Fruit fly (Drosophila melanogaster) whole organism, embryonic: ENCODE results near the gene Alp9.
A peak's percentile ranks its signal among the peaks of the same experiment; 100 is the strongest.

Source experiments
- Abd-B ChIP-seq: fragments of 200-800 bp; sonication (Bioruptor generic); optimal IDR thresholded peaks from 2 replicates; lab custom pipeline; 2018; ENCODE audit warnings: missing biosample characterization, mild to moderate bottlenecking, missing genetic modification characterization, moderate library complexity
- Bdp1 ChIP-seq: fragments of 200-800 bp; sonication (Bioruptor generic); optimal IDR thresholded peaks from 3 replicates; lab custom pipeline; 2016; ENCODE audit warnings: missing biosample characterization, missing genetic modification characterization
- CG10431 ChIP-seq: fragments of 200-800 bp; sonication (Bioruptor generic); optimal IDR thresholded peaks from 3 replicates; lab custom pipeline; 2018; ENCODE audit warnings: missing biosample characterization, mild to moderate bottlenecking, missing genetic modification characterization
- CG12071 ChIP-seq: fragments of 200-800 bp; sonication (Bioruptor generic); optimal IDR thresholded peaks from 3 replicates; lab custom pipeline; 2018; ENCODE audit warnings: missing biosample characterization, mild to moderate bottlenecking, missing genetic modification characterization
- CG12155 ChIP-seq: fragments of 200-800 bp; sonication (Bioruptor generic); optimal IDR thresholded peaks from 3 replicates; lab custom pipeline; 2016; ENCODE audit warnings: missing biosample characterization, missing genetic modification characterization
- CG12236 ChIP-seq: fragments of 200-800 bp; sonication (Bioruptor generic); optimal IDR thresholded peaks from 2 replicates; lab custom pipeline; 2016; ENCODE audit warnings: missing biosample characterization, missing genetic modification characterization
- CG15073 ChIP-seq: fragments of 200-800 bp; sonication (Bioruptor generic); optimal IDR thresholded peaks from 2 replicates; lab custom pipeline; 2016; ENCODE audit warnings: missing biosample characterization, missing genetic modification characterization
- CG1602 ChIP-seq: fragments of 200-800 bp; sonication (Bioruptor generic); optimal IDR thresholded peaks from 3 replicates; lab custom pipeline; 2016; ENCODE audit warnings: missing biosample characterization, missing genetic modification characterization
- CG1647 ChIP-seq: fragments of 200-800 bp; sonication (Bioruptor generic); optimal IDR thresholded peaks from 3 replicates; lab custom pipeline; 2016; ENCODE audit warnings: missing biosample characterization, missing genetic modification characterization
- CG17612 ChIP-seq: fragments of 200-800 bp; sonication (Bioruptor generic); IDR thresholded peaks from 2 replicates; pipeline ENCODE4 v1.3.6; 2022; ENCODE audit warnings: missing biosample characterization, missing genetic modification characterization
- CG1832 ChIP-seq: fragments of 200-800 bp; sonication (Bioruptor generic); optimal IDR thresholded peaks from 2 replicates; lab custom pipeline; 2017; ENCODE audit warnings: missing biosample characterization, mild to moderate bottlenecking, missing genetic modification characterization, inconsistent platforms
- CG2120 ChIP-seq: fragments of 200-800 bp; sonication (Bioruptor generic); optimal IDR thresholded peaks from 3 replicates; lab custom pipeline; 2016; ENCODE audit warnings: missing biosample characterization, missing genetic modification characterization
- CG31365 ChIP-seq: fragments of 200-800 bp; sonication (Bioruptor generic); optimal IDR thresholded peaks from 2 replicates; lab custom pipeline; 2018; ENCODE audit warnings: missing biosample characterization, mild to moderate bottlenecking, missing genetic modification characterization
- CG32532 ChIP-seq: fragments of 200-800 bp; sonication (Bioruptor generic); IDR thresholded peaks from 2 replicates; pipeline ENCODE4 v1.3.6; 2022; ENCODE audit warnings: missing biosample characterization, missing genetic modification characterization
- CG4282 ChIP-seq: fragments of 200-800 bp; sonication (Bioruptor generic); optimal IDR thresholded peaks from 2 replicates; lab custom pipeline; 2016; ENCODE audit warnings: missing biosample characterization, missing genetic modification characterization
- CG6272 ChIP-seq: fragments of 200-800 bp; sonication (Bioruptor generic); IDR thresholded peaks from 2 replicates; pipeline ENCODE4 v1.3.6; 2022; ENCODE audit warnings: missing biosample characterization, missing genetic modification characterization
- CG6683 ChIP-seq: fragments of 200-800 bp; sonication (Bioruptor generic); optimal IDR thresholded peaks from 2 replicates; lab custom pipeline; 2017; ENCODE audit warnings: missing biosample characterization, mild to moderate bottlenecking, missing genetic modification characterization, missing genetic modification reagents
- CG6791 ChIP-seq: fragments of 200-800 bp; sonication (Bioruptor generic); IDR thresholded peaks from 3 replicates; pipeline ENCODE4 v1.3.6; 2022; ENCODE audit warnings: missing biosample characterization, missing genetic modification characterization; ENCODE audit not compliant: partially characterized antibody
- CG7556 ChIP-seq: fragments of 200-800 bp; sonication (Bioruptor generic); optimal IDR thresholded peaks from 2 replicates; lab custom pipeline; 2017; ENCODE audit warnings: missing biosample characterization, mild to moderate bottlenecking, missing genetic modification characterization
- CG8290 ChIP-seq, 3 experiments: fragments of 200-800 bp; sonication (Bioruptor generic); optimal IDR thresholded peaks; 2 replicates each; lab custom pipeline; 2016 to 2019; ENCODE audit warnings: missing biosample characterization in 3 of 3, missing genetic modification characterization in 3 of 3, mild to moderate bottlenecking in 2 of 3, moderate library complexity in 1 of 3
- CG8765 ChIP-seq: fragments of 200-800 bp; sonication (Bioruptor generic); IDR thresholded peaks from 2 replicates; pipeline ENCODE4 v1.3.6; 2022; ENCODE audit warnings: missing biosample characterization, missing genetic modification characterization
- CG9797 ChIP-seq: fragments of 200-800 bp; sonication (Bioruptor generic); optimal IDR thresholded peaks from 3 replicates; lab custom pipeline; 2018; ENCODE audit warnings: missing biosample characterization, mild to moderate bottlenecking, missing genetic modification characterization
- Dad ChIP-seq: fragments of 200-800 bp; sonication (Bioruptor generic); optimal IDR thresholded peaks from 3 replicates; lab custom pipeline; 2016; ENCODE audit warnings: missing biosample characterization, missing genetic modification characterization
- Doc3 ChIP-seq: fragments of 200-800 bp; sonication (Bioruptor generic); IDR thresholded peaks from 3 replicates; pipeline ENCODE4 v1.3.6; 2022; ENCODE audit warnings: missing biosample characterization, missing genetic modification characterization; ENCODE audit not compliant: partially characterized antibody
- Dp ChIP-seq: fragments of 200-800 bp; sonication (Bioruptor generic); optimal IDR thresholded peaks from 2 replicates; lab custom pipeline; 2018; ENCODE audit warnings: missing biosample characterization, mild to moderate bottlenecking, missing genetic modification characterization, moderate library complexity
- ERR ChIP-seq: fragments of 200-800 bp; sonication (Bioruptor generic); optimal IDR thresholded peaks from 2 replicates; lab custom pipeline; 2016; ENCODE audit warnings: missing biosample characterization, missing genetic modification characterization
- Eip74EF ChIP-seq, 2 experiments: fragments of 200-800 bp in 1 of 2; fragments of >200 bp in 1 of 2; sonication (Bioruptor generic) in 1 of 2; optimal IDR thresholded peaks; 2 replicates each; lab custom pipeline; 2017 to 2019; ENCODE audit warnings: missing biosample characterization in 2 of 2, missing genetic modification characterization in 2 of 2, mild to moderate bottlenecking in 1 of 2, moderate library complexity in 1 of 2
- Fer1 ChIP-seq: fragments of 200-800 bp; sonication (Bioruptor generic); optimal IDR thresholded peaks from 2 replicates; lab custom pipeline; 2017; ENCODE audit warnings: missing biosample characterization, mild to moderate bottlenecking, missing genetic modification characterization
- MESR4 ChIP-seq: fragments of 200-800 bp; sonication (Bioruptor generic); optimal IDR thresholded peaks from 2 replicates; lab custom pipeline; 2018; ENCODE audit warnings: missing biosample characterization, mild to moderate bottlenecking, missing genetic modification characterization, moderate library complexity
- Mrtf ChIP-seq: fragments of 200-800 bp; sonication (Bioruptor generic); IDR thresholded peaks from 3 replicates; pipeline ENCODE4 v1.3.6; 2022; ENCODE audit warnings: missing biosample characterization, missing genetic modification characterization
- Myb ChIP-seq: fragments of 200-800 bp; sonication (Bioruptor generic); optimal IDR thresholded peaks from 2 replicates; lab custom pipeline; 2016; ENCODE audit warnings: missing biosample characterization, missing genetic modification characterization
- NFAT ChIP-seq: fragments of 200-800 bp; sonication (Bioruptor generic); IDR thresholded peaks from 2 replicates; pipeline ENCODE4 v1.3.6; 2022; ENCODE audit warnings: missing biosample characterization, missing genetic modification characterization
- Oaz ChIP-seq: fragments of 200-800 bp; sonication (Bioruptor generic); IDR thresholded peaks from 2 replicates; pipeline ENCODE4 v1.3.6; 2022; ENCODE audit warnings: missing biosample characterization, missing genetic modification characterization
- PHDP ChIP-seq: fragments of 200-800 bp; sonication (Bioruptor generic); optimal IDR thresholded peaks from 3 replicates; lab custom pipeline; 2018; ENCODE audit warnings: missing biosample characterization, mild to moderate bottlenecking, missing genetic modification characterization, moderate library complexity
- Scr ChIP-seq: fragments of 200-800 bp; sonication (Bioruptor generic); IDR thresholded peaks from 2 replicates; pipeline ENCODE4 v1.3.6; 2022; ENCODE audit warnings: missing biosample characterization, missing genetic modification characterization; ENCODE audit not compliant: partially characterized antibody
- Sin3A ChIP-seq: fragments of >200 bp; optimal IDR thresholded peaks from 2 replicates; lab custom pipeline; 2018
- Sry-δ ChIP-seq: fragments of 200-800 bp; sonication (Bioruptor generic); optimal IDR thresholded peaks from 2 replicates; lab custom pipeline; 2016; ENCODE audit warnings: missing biosample characterization, missing genetic modification characterization
- aop ChIP-seq: fragments of 200-800 bp; sonication (Bioruptor generic); IDR thresholded peaks from 2 replicates; pipeline ENCODE4 v1.3.6; 2022; ENCODE audit warnings: missing biosample characterization, missing genetic modification characterization
- ara ChIP-seq: fragments of 200-800 bp; sonication (Bioruptor generic); IDR thresholded peaks from 2 replicates; pipeline ENCODE4 v1.3.6; 2022; ENCODE audit warnings: missing biosample characterization, missing genetic modification characterization
- chn ChIP-seq: fragments of 200-800 bp; sonication (Bioruptor generic); optimal IDR thresholded peaks from 2 replicates; lab custom pipeline; 2016; ENCODE audit warnings: missing biosample characterization, missing genetic modification characterization
- dm ChIP-seq: fragments of 200-800 bp; sonication (Bioruptor generic); optimal IDR thresholded peaks from 3 replicates; lab custom pipeline; 2016; ENCODE audit warnings: missing biosample characterization, missing genetic modification characterization
- gce ChIP-seq: fragments of 200-800 bp; sonication (Bioruptor generic); IDR thresholded peaks from 3 replicates; pipeline ENCODE4 v1.3.6; 2022; ENCODE audit warnings: missing biosample characterization, missing genetic modification characterization
- gfzf ChIP-seq: fragments of 200-800 bp; sonication (Bioruptor generic); optimal IDR thresholded peaks from 2 replicates; lab custom pipeline; 2016; ENCODE audit warnings: missing biosample characterization, mild to moderate bottlenecking, missing genetic modification characterization, moderate library complexity
- hbn ChIP-seq: fragments of 200-800 bp; sonication (Bioruptor generic); IDR thresholded peaks from 2 replicates; pipeline ENCODE4 v1.3.6; 2022; ENCODE audit warnings: missing biosample characterization, missing genetic modification characterization; ENCODE audit not compliant: partially characterized antibody
- ken ChIP-seq: fragments of 200-800 bp; sonication (Bioruptor generic); IDR thresholded peaks from 3 replicates; pipeline ENCODE4 v1.3.6; 2022; ENCODE audit warnings: missing biosample characterization, missing genetic modification characterization
- onecut ChIP-seq: fragments of 200-800 bp; sonication (Bioruptor generic); IDR thresholded peaks from 2 replicates; pipeline ENCODE4 v1.3.6; 2022; ENCODE audit warnings: missing biosample characterization, missing genetic modification characterization
- prd ChIP-seq, 3 experiments: fragments of >200 bp in 2 of 3; fragments of 200-800 bp in 1 of 3; sonication (Bioruptor generic) in 1 of 3; optimal IDR thresholded peaks in 2 of 3; IDR thresholded peaks in 1 of 3; 2 replicates in 2 of 3; 3 replicates in 1 of 3; pipeline versions ENCODE4 v1.3.6 to Lab custom; 2017 to 2022; ENCODE audit warnings: missing biosample characterization in 1 of 3, missing genetic modification characterization in 1 of 3
- unc-4 ChIP-seq: fragments of 200-800 bp; sonication (Bioruptor generic); IDR thresholded peaks from 2 replicates; pipeline ENCODE4 v1.3.6; 2022; ENCODE audit warnings: missing biosample characterization, missing genetic modification characterization; ENCODE audit not compliant: partially characterized antibody
- vvl ChIP-seq: fragments of 200-800 bp; sonication (Bioruptor generic); IDR thresholded peaks from 2 replicates; pipeline ENCODE4 v1.3.6; 2022; ENCODE audit warnings: missing biosample characterization, missing genetic modification characterization
- zen ChIP-seq: fragments of 200-800 bp; sonication (Bioruptor generic); optimal IDR thresholded peaks from 3 replicates; lab custom pipeline; 2018; ENCODE audit warnings: missing biosample characterization, mild to moderate bottlenecking, missing genetic modification characterization, moderate library complexity

Alp9 gene

dm6 chr3L:5603860-5604415 lies 8.6 kb downstream of the Alp9 start, which contains the start of gene TM9SF3 (continued):
- TF ChIP-seq CG4282 (no peak), unc-4 (GFP tag; lab: Robert Waterston, UW) (peak; percentile 88), Abd-B (no peak), CG10431 (no peak), CG8765 (no peak), CG9797 (GFP tag; lab: Kevin White, UChicago) (peak; percentile 3), CG7556 (GFP tag; lab: Kevin White, UChicago) (no peak), Bdp1 (GFP tag; lab: Kevin White, UChicago) (no peak), Dp (GFP tag; lab: Kevin White, UChicago) (peak; percentile 91), CG1602 (peak; percentile 22), MESR4 (GFP tag; lab: Kevin White, UChicago) (no peak), CG17612 (GFP tag; lab: Robert Waterston, UW) (no peak), CG31365 (tag; lab: Kevin White, UChicago) (no peak), CG12155 (peak; percentile 34), zen (tag; lab: Kevin White, UChicago) (peak; percentile 5), prd (optimal IDR thresholded peaks at IDR 0.05; lab: Kevin White, UChicago) (no peak), prd (GFP tag; IDR thresholded peaks at IDR 0.05; lab: Robert Waterston, UW) (0 out of 3 replicates have a peak, but pooled peaks have one; percentile 20), PHDP (tag; lab: Kevin White, UChicago) (no peak), CG15073 (GFP tag; lab: Kevin White, UChicago) (no peak), aop (no peak), CG8290 (GFP tag; optimal IDR thresholded peaks at IDR 0.05; lab: Kevin White, UChicago) (peak; percentile 73), CG8290 (tag; optimal IDR thresholded peaks at IDR 0.05; lab: Kevin White, UChicago) (peak in 1 of 2 experiments; percentile 89), Eip74EF (GFP tag; optimal IDR thresholded peaks at IDR 0.05; lab: Kevin White, UChicago) (no peak), dm (peak; percentile 2), Doc3 (GFP tag; lab: Robert Waterston, UW) (peak; percentile 89), Sry-δ (GFP tag; lab: Kevin White, UChicago) (peak; percentile 86), hbn (GFP tag; lab: Robert Waterston, UW) (peak; percentile 68), CG6791 (GFP tag; lab: Robert Waterston, UW) (peak; percentile 88), Fer1 (GFP tag; lab: Kevin White, UChicago) (no peak), NFAT (GFP tag; lab: Robert Waterston, UW) (0 out of 2 replicates have a peak, but pooled peaks have one; percentile 31), CG32532 (GFP tag; lab: Robert Waterston, UW) (no peak), CG12236 (GFP tag; lab: Kevin White, UChicago) (no peak), gfzf (peak; percentile 10), Mrtf (GFP tag; lab: Robert Waterston, UW) (no peak), CG12071 (no peak), ERR (no peak), onecut (GFP tag; lab: Robert Waterston, UW) (no peak), CG1647 (no peak), Scr (GFP tag; lab: Robert Waterston, UW) (peak; percentile 92), CG6683 (GFP tag; lab: Kevin White, UChicago) (no peak), gce (no peak), ken (no peak), chn (GFP tag; lab: Kevin White, UChicago) (peak; percentile 20), ara (GFP tag; lab: Robert Waterston, UW) (no peak), vvl (GFP tag; lab: Robert Waterston, UW) (no peak), Sin3A (lab: Kevin White, UChicago) (peak; percentile 92), Dad (GFP tag; lab: Kevin White, UChicago) (no peak), Oaz (GFP tag; lab: Robert Waterston, UW) (no peak), Myb (GFP tag; lab: Kevin White, UChicago) (peak; percentile 8), CG1832 (GFP tag; lab: Kevin White, UChicago) (no peak), CG2120 (peak; percentile 49), CG6272 (no peak; the same call in 1 of the 2 replicates)
